ENCODE assay signal across 5 fruit fly cellular contexts in genomic region chrX:3146995-3147394, dm6.
TF ChIP-seq lines count a peak whose summit lies in the region.

No protein-coding gene starts in this region.

- no peak for TF ChIP-seq CTCF in whole organism, embryonic (GFP tag; optimal IDR thresholded peaks at IDR 0.05; lab: Kevin White, UChicago)

TF ChIP-seq in whole organism, adult, 20 proteins besides CTCF, POLR2A, EP300 and RAD21:
- TF ChIP-seq Hr96 (GFP tag; optimal IDR thresholded peaks at IDR 0.05; lab: Kevin White, UChicago), result no peak
- peak; percentile 15 for TF ChIP-seq CG14711 (tag; optimal IDR thresholded peaks at IDR 0.05; lab: Kevin White, UChicago)
- TF ChIP-seq CG7101 (tag; optimal IDR thresholded peaks at IDR 0.05; lab: Kevin White, UChicago), result no peak
- TF ChIP-seq Clk (GFP tag; optimal IDR thresholded peaks at IDR 0.05; lab: Kevin White, UChicago), result no peak
- no peak for TF ChIP-seq CG33017 (tag; optimal IDR thresholded peaks at IDR 0.05; lab: Kevin White, UChicago)
- peak; percentile 24 for TF ChIP-seq bab1 (GFP tag; optimal IDR thresholded peaks at IDR 0.05; lab: Kevin White, UChicago)
TF ChIP-seq in whole organism, adult: peak in this region for 2.

TF ChIP-seq in whole organism, embryonic, 481 proteins besides CTCF, POLR2A, EP300 and RAD21 (continues in another document):
- no peak for TF ChIP-seq Deaf1 (tag; optimal IDR thresholded peaks at IDR 0.05; lab: Kevin White, UChicago)
- no peak for TF ChIP-seq hkb (optimal IDR thresholded peaks at IDR 0.05; lab: Kevin White, UChicago)
- peak; percentile 27; the same call in 1 of the 2 replicates for TF ChIP-seq hkb (GFP tag; IDR thresholded peaks at IDR 0.05; lab: Robert Waterston, UW)
- 0 out of 3 replicates have a peak, but pooled peaks have one; percentile 17 for TF ChIP-seq tgo (GFP tag; IDR thresholded peaks at IDR 0.05; lab: Robert Waterston, UW)
- TF ChIP-seq Rfx (GFP tag; IDR thresholded peaks at IDR 0.05; lab: Robert Waterston, UW), result peak; percentile 56
- TF ChIP-seq CG4854 (GFP tag; optimal IDR thresholded peaks at IDR 0.05; lab: Kevin White, UChicago), result no peak
- no peak for TF ChIP-seq CG17328 (GFP tag; IDR thresholded peaks at IDR 0.05; lab: Robert Waterston, UW)
- TF ChIP-seq Drgx (GFP tag; IDR thresholded peaks at IDR 0.05; lab: Robert Waterston, UW), result peak; percentile 66
- TF ChIP-seq cwo (GFP tag; optimal IDR thresholded peaks at IDR 0.05; lab: Kevin White, UChicago), result no peak
- TF ChIP-seq dysf (GFP tag; IDR thresholded peaks at IDR 0.05; lab: Robert Waterston, UW), result peak; percentile 43; the same call in 1 of the 3 replicates
- TF ChIP-seq CG11504 (tag; optimal IDR thresholded peaks at IDR 0.05; lab: Kevin White, UChicago), result peak; percentile 8
- no peak for TF ChIP-seq crp (GFP tag; optimal IDR thresholded peaks at IDR 0.05; lab: Kevin White, UChicago)
- 0 out of 3 replicates have a peak, but pooled peaks have one; percentile 41 for TF ChIP-seq CG11695 (GFP tag; IDR thresholded peaks at IDR 0.05; lab: Robert Waterston, UW)
- peak; percentile 68 for TF ChIP-seq CG11696 (GFP tag; IDR thresholded peaks at IDR 0.05; lab: Robert Waterston, UW)
- peak; percentile 68 for TF ChIP-seq sens (GFP tag; lab: Kevin White, UChicago)
- TF ChIP-seq CG11560 (tag; IDR thresholded peaks at IDR 0.05; lab: Robert Waterston, UW), result no peak
- TF ChIP-seq caup (GFP tag; optimal IDR thresholded peaks at IDR 0.05; lab: Kevin White, UChicago; ENCODE audit: severe bottlenecking), result no peak
- TF ChIP-seq CG14441 (GFP tag; IDR thresholded peaks at IDR 0.05; lab: Robert Waterston, UW), result peak; percentile 46; the same call in 1 of the 2 replicates
- TF ChIP-seq al (GFP tag; IDR thresholded peaks at IDR 0.05; lab: Robert Waterston, UW), result no peak
- peak; percentile 17 for TF ChIP-seq Ets65A (GFP tag; lab: Kevin White, UChicago)
- TF ChIP-seq CG11085 (GFP tag; IDR thresholded peaks at IDR 0.05; lab: Robert Waterston, UW), result no peak

TF ChIP-seq in whole organism, prepupa, 60 proteins besides CTCF, POLR2A, EP300 and RAD21 (continues in another document):
- peak; percentile 34 for TF ChIP-seq achi (GFP tag; optimal IDR thresholded peaks at IDR 0.05; lab: Kevin White, UChicago)
- TF ChIP-seq Sox102F (GFP tag; optimal IDR thresholded peaks at IDR 0.05; lab: Kevin White, UChicago), result peak; percentile 54
- peak; percentile 16 for TF ChIP-seq vri (GFP tag; optimal IDR thresholded peaks at IDR 0.05; lab: Kevin White, UChicago)
- peak; percentile 40 for TF ChIP-seq CG11762 (GFP tag; optimal IDR thresholded peaks at IDR 0.05; lab: Kevin White, UChicago; ENCODE audit: insufficient read depth)
- peak; percentile 28 for TF ChIP-seq Blimp-1 (GFP tag; optimal IDR thresholded peaks at IDR 0.05; lab: Kevin White, UChicago)
- TF ChIP-seq CG6163 (GFP tag; IDR thresholded peaks at IDR 0.05; lab: Robert Waterston, UW), result peak; percentile 77; the same call in 2 of the 3 replicates
- TF ChIP-seq Eip93F (GFP tag; optimal IDR thresholded peaks at IDR 0.05; lab: Kevin White, UChicago), result peak; percentile 40
- TF ChIP-seq dac (GFP tag; optimal IDR thresholded peaks at IDR 0.05; lab: Kevin White, UChicago), result no peak
- TF ChIP-seq CG9139 (GFP tag; optimal IDR thresholded peaks at IDR 0.05; lab: Kevin White, UChicago), result no peak
- TF ChIP-seq CG3032 (tag; optimal IDR thresholded peaks at IDR 0.05; lab: Kevin White, UChicago), result no peak
- no peak for TF ChIP-seq CG16779 (tag; optimal IDR thresholded peaks at IDR 0.05; lab: Kevin White, UChicago)
- no peak for TF ChIP-seq CG10669 (GFP tag; optimal IDR thresholded peaks at IDR 0.05; lab: Kevin White, UChicago)
- no peak for TF ChIP-seq fd85E (GFP tag; optimal IDR thresholded peaks at IDR 0.05; lab: Kevin White, UChicago)
- TF ChIP-seq CG6808 (GFP tag; optimal IDR thresholded peaks at IDR 0.05; lab: Kevin White, UChicago), result no peak
- no peak for TF ChIP-seq Sox15 (GFP tag; optimal IDR thresholded peaks at IDR 0.05; lab: Kevin White, UChicago)
- TF ChIP-seq Hr38 (GFP tag; optimal IDR thresholded peaks at IDR 0.05; lab: Kevin White, UChicago), result no peak
- TF ChIP-seq CG3919 (GFP tag; optimal IDR thresholded peaks at IDR 0.05; lab: Kevin White, UChicago), result peak; percentile 51
- no peak for TF ChIP-seq CG4318 (GFP tag; optimal IDR thresholded peaks at IDR 0.05; lab: Kevin White, UChicago)
- TF ChIP-seq Lpt (GFP tag; optimal IDR thresholded peaks at IDR 0.05; lab: Kevin White, UChicago), result no peak
- peak; percentile 79 for TF ChIP-seq topi (GFP tag; optimal IDR thresholded peaks at IDR 0.05; lab: Kevin White, UChicago)
- peak; percentile 32 for TF ChIP-seq pdm3 (GFP tag; optimal IDR thresholded peaks at IDR 0.05; lab: Kevin White, UChicago)
- TF ChIP-seq CG6276 (GFP tag; optimal IDR thresholded peaks at IDR 0.05; lab: Kevin White, UChicago), result peak; percentile 41

TF ChIP-seq in whole organism, pupa, 21 proteins besides CTCF, POLR2A, EP300 and RAD21:
- TF ChIP-seq Snoo (tag; optimal IDR thresholded peaks at IDR 0.05; lab: Kevin White, UChicago) (peak; percentile 57), Pif1A (GFP tag; optimal IDR thresholded peaks at IDR 0.05; lab: Kevin White, UChicago) (peak; percentile 31), CG8159 (tag; optimal IDR thresholded peaks at IDR 0.05; lab: Kevin White, UChicago) (peak; percentile 42), CG8301 (tag; optimal IDR thresholded peaks at IDR 0.05; lab: Kevin White, UChicago) (peak; percentile 27), rn (GFP tag; IDR thresholded peaks at IDR 0.05; lab: Robert Waterston, UW) (no peak), CG9948 (tag; optimal IDR thresholded peaks at IDR 0.05; lab: Kevin White, UChicago) (peak; percentile 5), CG14655 (GFP tag; optimal IDR thresholded peaks at IDR 0.05; lab: Kevin White, UChicago) (peak; percentile 41), CG34367 (tag; optimal IDR thresholded peaks at IDR 0.05; lab: Kevin White, UChicago) (no peak), CG17806 (tag; optimal IDR thresholded peaks at IDR 0.05; lab: Kevin White, UChicago) (peak; percentile 44), Pif1B (GFP tag; optimal IDR thresholded peaks at IDR 0.05; lab: Kevin White, UChicago) (no peak), CG32121 (GFP tag; IDR thresholded peaks at IDR 0.05; lab: Robert Waterston, UW) (peak; percentile 54), EcR (GFP tag; optimal IDR thresholded peaks at IDR 0.05; lab: Kevin White, UChicago) (no peak), CG4496 (GFP tag; IDR thresholded peaks at IDR 0.05; lab: Robert Waterston, UW) (peak; percentile 68), Ets98B (GFP tag; IDR thresholded peaks at IDR 0.05; lab: Robert Waterston, UW) (peak; percentile 64), fd96Ca (GFP tag; IDR thresholded peaks at IDR 0.05; lab: Robert Waterston, UW) (peak; percentile 56; the same call in 2 of the 3 replicates), CG15710 (tag; optimal IDR thresholded peaks at IDR 0.05; lab: Kevin White, UChicago) (no peak)

TF ChIP-seq in whole organism, wandering third instar larva, 38 proteins besides CTCF, POLR2A, EP300 and RAD21:
- TF ChIP-seq Dfd (GFP tag; optimal IDR thresholded peaks at IDR 0.05; lab: Kevin White, UChicago), result no peak
- TF ChIP-seq rgr (GFP tag; optimal IDR thresholded peaks at IDR 0.05; lab: Kevin White, UChicago), result peak; percentile 40
- TF ChIP-seq HLH106 (tag; optimal IDR thresholded peaks at IDR 0.05; lab: Kevin White, UChicago), result peak; percentile 36
- TF ChIP-seq tai (GFP tag; optimal IDR thresholded peaks at IDR 0.05; lab: Kevin White, UChicago), result peak; percentile 54
- peak; percentile 42 for TF ChIP-seq dmrt93B (GFP tag; optimal IDR thresholded peaks at IDR 0.05; lab: Kevin White, UChicago)
- TF ChIP-seq ey (GFP tag; optimal IDR thresholded peaks at IDR 0.05; lab: Kevin White, UChicago), result peak; percentile 50
- TF ChIP-seq OdsH (GFP tag; optimal IDR thresholded peaks at IDR 0.05; lab: Kevin White, UChicago), result peak; percentile 40
- no peak for TF ChIP-seq sv (GFP tag; optimal IDR thresholded peaks at IDR 0.05; lab: Kevin White, UChicago)
- TF ChIP-seq jim (GFP tag; optimal IDR thresholded peaks at IDR 0.05; lab: Kevin White, UChicago), result no peak
- TF ChIP-seq CG9705 (GFP tag; optimal IDR thresholded peaks at IDR 0.05; lab: Kevin White, UChicago), result no peak
- no peak for TF ChIP-seq Rel (GFP tag; optimal IDR thresholded peaks at IDR 0.05; lab: Kevin White, UChicago)
- no peak for TF ChIP-seq Rel (tag; optimal IDR thresholded peaks at IDR 0.05; lab: Kevin White, UChicago)
- no peak for TF ChIP-seq Hr78 (GFP tag; optimal IDR thresholded peaks at IDR 0.05; lab: Kevin White, UChicago)
- TF ChIP-seq br (GFP tag; optimal IDR thresholded peaks at IDR 0.05; lab: Kevin White, UChicago), result peak; percentile 26
- TF ChIP-seq brk (GFP tag; optimal IDR thresholded peaks at IDR 0.05; lab: Kevin White, UChicago), result peak; percentile 20
- TF ChIP-seq pan (optimal IDR thresholded peaks at IDR 0.05; lab: Kevin White, UChicago), result no peak
- no peak for TF ChIP-seq Dif (GFP tag; optimal IDR thresholded peaks at IDR 0.05; lab: Kevin White, UChicago; ENCODE audit: partially characterized antibody)
- peak; percentile 38 for TF ChIP-seq psq (GFP tag; optimal IDR thresholded peaks at IDR 0.05; lab: Kevin White, UChicago)
- TF ChIP-seq Hnf4 (GFP tag; optimal IDR thresholded peaks at IDR 0.05; lab: Kevin White, UChicago), result peak; percentile 41
- peak in 1 of 2 experiments; percentile 77 for TF ChIP-seq foxo (GFP tag; optimal IDR thresholded peaks at IDR 0.05; lab: Kevin White, UChicago)
- peak; percentile 9 for TF ChIP-seq sage (GFP tag; optimal IDR thresholded peaks at IDR 0.05; lab: Kevin White, UChicago)
- TF ChIP-seq Vsx2 (GFP tag; optimal IDR thresholded peaks at IDR 0.05; lab: Kevin White, UChicago; ENCODE audit: partially characterized antibody), result no peak
- TF ChIP-seq Sp1 (GFP tag; optimal IDR thresholded peaks at IDR 0.05; lab: Kevin White, UChicago), result peak; percentile 5
- no peak for TF ChIP-seq dsf (GFP tag; optimal IDR thresholded peaks at IDR 0.05; lab: Kevin White, UChicago; ENCODE audit: borderline replicate concordance)
- no peak for TF ChIP-seq CG32264 (GFP tag; optimal IDR thresholded peaks at IDR 0.05; lab: Kevin White, UChicago)
- TF ChIP-seq fru (GFP tag; optimal IDR thresholded peaks at IDR 0.05; lab: Kevin White, UChicago), result peak; percentile 67
- TF ChIP-seq woc (GFP tag; optimal IDR thresholded peaks at IDR 0.05; lab: Kevin White, UChicago), result peak; percentile 47
- peak; percentile 73 for TF ChIP-seq h (GFP tag; optimal IDR thresholded peaks at IDR 0.05; lab: Kevin White, UChicago)
